Worm (Caenorhabditis elegans) whole organism, L2 larva: ENCODE data around the gene F55G11.8.

Source experiments
- F13H6.1 ChIP-seq: sonication (generic microtip); optimal IDR thresholded peaks from 2 replicates; lab custom pipeline; 2016; ENCODE audit warnings: missing genetic modification characterization, missing compliant biosample characterization
- Y55F3AM.14 ChIP-seq: fragments of 200-800 bp; sonication (Bioruptor generic); optimal IDR thresholded peaks from 2 replicates; lab custom pipeline; 2018; ENCODE audit warnings: mild to moderate bottlenecking, missing genetic modification characterization, missing compliant biosample characterization
- egl-27 ChIP-seq: sonication (generic microtip); optimal IDR thresholded peaks from 3 replicates; lab custom pipeline; 2017; ENCODE audit warnings: missing biosample characterization, missing genetic modification reagents, missing genetic modification characterization
- mbf-1 ChIP-seq: sonication (generic microtip); optimal IDR thresholded peaks from 2 replicates; lab custom pipeline; 2017; ENCODE audit warnings: missing biosample characterization, missing genetic modification characterization
- nhr-12 ChIP-seq: fragments of 150-350 bp; optimal IDR thresholded peaks from 2 replicates; lab custom pipeline; 2014; ENCODE audit warnings: missing biosample characterization, missing genetic modification characterization
- nhr-23 ChIP-seq: fragments of 150-350 bp; optimal IDR thresholded peaks from 2 replicates; lab custom pipeline; 2014; ENCODE audit warnings: missing biosample characterization, missing genetic modification reagents, missing genetic modification characterization
- nhr-237 ChIP-seq: fragments of 150-350 bp; optimal IDR thresholded peaks from 2 replicates; lab custom pipeline; 2014; ENCODE audit warnings: missing biosample characterization, missing genetic modification characterization
- snpc-4 ChIP-seq: fragments of 150-350 bp; optimal IDR thresholded peaks from 2 replicates; lab custom pipeline; 2014; ENCODE audit warnings: missing biosample characterization, missing genetic modification characterization
- unc-62 ChIP-seq: fragments of 150-350 bp; optimal IDR thresholded peaks from 2 replicates; lab custom pipeline; 2014; ENCODE audit warnings: missing biosample characterization, missing genetic modification reagents, missing genetic modification characterization

DNA sequence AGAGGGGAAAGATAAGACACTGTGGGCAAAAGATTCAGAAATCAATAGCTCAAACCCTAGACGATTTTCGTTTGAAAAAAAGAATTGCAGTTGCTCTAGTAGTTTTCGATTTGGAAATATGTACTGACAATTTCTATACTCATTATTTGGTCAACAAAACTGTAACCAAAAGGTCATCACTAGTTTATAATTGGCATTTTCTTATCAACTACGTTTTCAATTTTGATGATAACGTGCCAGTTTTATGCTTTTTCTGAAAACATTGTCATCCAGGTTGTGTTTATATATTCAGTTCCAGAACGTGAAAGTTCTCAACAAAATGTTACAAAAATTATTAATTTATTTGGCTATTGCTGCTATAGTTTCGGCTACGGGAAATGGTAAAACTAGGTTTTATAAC lies at the start of gene F55G11.8:
- no peak for TF ChIP-seq Y55F3AM.14 (GFP tag; lab: Kevin White, UChicago)
- TF ChIP-seq egl-27 (tag; lab: Kevin White, UChicago): no peak
- no peak for TF ChIP-seq unc-62 (GFP tag; lab: Kevin White, UChicago)
- TF ChIP-seq nhr-12 (tag; lab: Kevin White, UChicago): no peak
- no peak for TF ChIP-seq mbf-1 (tag; lab: Kevin White, UChicago)
- no peak for TF ChIP-seq nhr-237
- TF ChIP-seq F13H6.1 (tag; lab: Kevin White, UChicago): no peak
- no peak for TF ChIP-seq snpc-4 (tag; lab: Kevin White, UChicago)
- TF ChIP-seq nhr-23 (tag; lab: Kevin White, UChicago): no peak
